Fruit fly (Drosophila melanogaster) whole organism, wandering third instar larva: ENCODE data around the gene Orct2.

ENCODE experiments used
- Abd-B ChIP-seq: fragments of >200 bp; optimal IDR thresholded peaks from 2 replicates; lab custom pipeline; 2017; ENCODE audit warnings: missing biosample characterization, missing genetic modification characterization
- CG9705 ChIP-seq: fragments of 200-800 bp; sonication (Bioruptor generic); optimal IDR thresholded peaks from 2 replicates; lab custom pipeline; 2018; ENCODE audit warnings: missing biosample characterization, mild to moderate bottlenecking, missing genetic modification characterization
- CrebA ChIP-seq: fragments of 200-800 bp; sonication (Bioruptor generic); optimal IDR thresholded peaks from 2 replicates; lab custom pipeline; 2016; ENCODE audit warnings: missing biosample characterization, mild to moderate bottlenecking, missing genetic modification characterization, borderline replicate concordance
- Dfd ChIP-seq: fragments of >200 bp; optimal IDR thresholded peaks from 2 replicates; lab custom pipeline; 2017; ENCODE audit warnings: missing biosample characterization, missing genetic modification characterization
- Dif ChIP-seq: fragments of 200-275, 200-300 bp; sonication (Bioruptor generic); optimal IDR thresholded peaks from 2 replicates; lab custom pipeline; 2018; ENCODE audit warnings: missing biosample characterization, missing genetic modification characterization; ENCODE audit not compliant: partially characterized antibody
- HLH106 ChIP-seq: fragments of 200-800 bp; optimal IDR thresholded peaks from 3 replicates; lab custom pipeline; 2019; ENCODE audit warnings: missing biosample characterization, mild to moderate bottlenecking, missing genetic modification characterization, moderate library complexity
- Hnf4 ChIP-seq: fragments of 200-800 bp; sonication (Bioruptor generic); optimal IDR thresholded peaks from 2 replicates; lab custom pipeline; 2016; ENCODE audit warnings: missing biosample characterization, mild to moderate bottlenecking, missing genetic modification characterization
- Hr78 ChIP-seq: fragments of >200 bp; optimal IDR thresholded peaks from 2 replicates; lab custom pipeline; 2017; ENCODE audit warnings: missing biosample characterization, missing genetic modification characterization
- Hr83 ChIP-seq: fragments of 200-300 bp; sonication (Bioruptor generic); optimal IDR thresholded peaks from 2 replicates; lab custom pipeline; 2016; ENCODE audit warnings: missing biosample characterization, mild to moderate bottlenecking, missing genetic modification characterization, moderate library complexity; ENCODE audit not compliant: poor library complexity, severe bottlenecking
- Jra ChIP-seq: sonication (Bioruptor generic); optimal IDR thresholded peaks from 2 replicates; lab custom pipeline; 2016; ENCODE audit warnings: missing biosample characterization, missing genetic modification characterization
- Mio ChIP-seq: sonication (Bioruptor generic); optimal IDR thresholded peaks from 2 replicates; lab custom pipeline; 2016; ENCODE audit warnings: missing biosample characterization, missing genetic modification characterization
- Myc ChIP-seq: fragments of >200 bp; optimal IDR thresholded peaks from 2 replicates; lab custom pipeline; 2017
- N ChIP-seq: fragments of >200 bp; optimal IDR thresholded peaks from 2 replicates; lab custom pipeline; 2018; ENCODE audit warnings: missing biosample characterization, missing external identifiers, missing genetic modification characterization
- OdsH ChIP-seq: fragments of 200-800 bp; sonication (Bioruptor generic); optimal IDR thresholded peaks from 2 replicates; lab custom pipeline; 2016; ENCODE audit warnings: missing biosample characterization, mild to moderate bottlenecking, missing genetic modification characterization
- Rel ChIP-seq, 2 experiments: fragments of 200-800 bp; sonication (Bioruptor generic) in 1 of 2; optimal IDR thresholded peaks; 2 replicates in 1 of 2; 3 replicates in 1 of 2; lab custom pipeline; 2016 to 2019; ENCODE audit warnings: mild to moderate bottlenecking in 2 of 2, missing biosample characterization in 2 of 2, missing genetic modification characterization in 2 of 2, moderate library complexity in 1 of 2
- Sp1 ChIP-seq: fragments of 200-800 bp; sonication (Bioruptor generic); optimal IDR thresholded peaks from 3 replicates; lab custom pipeline; 2019; ENCODE audit warnings: missing biosample characterization, mild to moderate bottlenecking, missing genetic modification characterization, moderate library complexity
- Vsx2 ChIP-seq: fragments of 200-300, 225-300 bp; sonication (Bioruptor generic); optimal IDR thresholded peaks from 2 replicates; lab custom pipeline; 2018; ENCODE audit warnings: missing biosample characterization, missing genetic modification characterization; ENCODE audit not compliant: partially characterized antibody
- br ChIP-seq: fragments of 200-800 bp; sonication (Bioruptor generic); optimal IDR thresholded peaks from 2 replicates; lab custom pipeline; 2016; ENCODE audit warnings: missing biosample characterization, missing genetic modification characterization
- brk ChIP-seq: fragments of 200-800 bp; sonication (Bioruptor generic); optimal IDR thresholded peaks from 2 replicates; lab custom pipeline; 2016; ENCODE audit warnings: missing biosample characterization, mild to moderate bottlenecking, missing genetic modification characterization
- dmrt93B ChIP-seq: fragments of 200-800 bp; sonication (Bioruptor generic); optimal IDR thresholded peaks from 2 replicates; lab custom pipeline; 2018; ENCODE audit warnings: missing biosample characterization, mild to moderate bottlenecking, missing genetic modification characterization
- dsf ChIP-seq: sonication (Bioruptor generic); optimal IDR thresholded peaks from 2 replicates; lab custom pipeline; 2016; ENCODE audit warnings: missing biosample characterization, missing genetic modification characterization, borderline replicate concordance
- ey ChIP-seq: fragments of 200-800 bp; sonication (Bioruptor generic); optimal IDR thresholded peaks from 2 replicates; lab custom pipeline; 2016; ENCODE audit warnings: missing biosample characterization, missing genetic modification characterization
- foxo ChIP-seq, 2 experiments: fragments of 200-800 bp; sonication (Bioruptor generic); optimal IDR thresholded peaks; 2 replicates in 1 of 2; 3 replicates in 1 of 2; lab custom pipeline; 2016 to 2017; ENCODE audit warnings: missing biosample characterization in 2 of 2, missing genetic modification characterization in 2 of 2
- fru ChIP-seq: fragments of 200-800 bp; sonication (Bioruptor generic); optimal IDR thresholded peaks from 3 replicates; lab custom pipeline; 2016; ENCODE audit warnings: missing biosample characterization, mild to moderate bottlenecking, missing genetic modification characterization
- h ChIP-seq: fragments of 200-800 bp; sonication (Bioruptor generic); optimal IDR thresholded peaks from 3 replicates; lab custom pipeline; 2016; ENCODE audit warnings: missing biosample characterization, mild to moderate bottlenecking, missing genetic modification characterization
- jim ChIP-seq: fragments of 175-275, 200-325 bp; sonication (Bioruptor generic); optimal IDR thresholded peaks from 2 replicates; lab custom pipeline; 2016; ENCODE audit warnings: missing biosample characterization, mild to moderate bottlenecking, missing genetic modification characterization
- lola ChIP-seq: fragments of >200 bp; optimal IDR thresholded peaks from 2 replicates; lab custom pipeline; 2017; ENCODE audit warnings: missing biosample characterization, missing genetic modification characterization
- psq ChIP-seq: fragments of 200-800 bp; sonication (Bioruptor generic); optimal IDR thresholded peaks from 3 replicates; lab custom pipeline; 2017; ENCODE audit warnings: missing biosample characterization, mild to moderate bottlenecking, missing genetic modification characterization, moderate library complexity
- rgr ChIP-seq: fragments of 200-800 bp; sonication (Bioruptor generic); optimal IDR thresholded peaks from 3 replicates; lab custom pipeline; 2016; ENCODE audit warnings: missing biosample characterization, mild to moderate bottlenecking, missing genetic modification characterization
- sage ChIP-seq: fragments of 200-800 bp; sonication (Bioruptor generic); optimal IDR thresholded peaks from 2 replicates; lab custom pipeline; 2016; ENCODE audit warnings: missing biosample characterization, mild to moderate bottlenecking, missing genetic modification characterization
- sv ChIP-seq: fragments of 200-800 bp; sonication (Bioruptor generic); optimal IDR thresholded peaks from 3 replicates; lab custom pipeline; 2016; ENCODE audit warnings: missing biosample characterization, missing genetic modification characterization
- usp ChIP-seq: fragments of >200 bp; optimal IDR thresholded peaks from 2 replicates; lab custom pipeline; 2017; ENCODE audit warnings: missing biosample characterization, missing genetic modification characterization
- woc ChIP-seq: sonication (Bioruptor generic); optimal IDR thresholded peaks from 2 replicates; lab custom pipeline; 2016; ENCODE audit warnings: missing biosample characterization, mild to moderate bottlenecking, missing genetic modification characterization

Gene Orct2

DNA sequence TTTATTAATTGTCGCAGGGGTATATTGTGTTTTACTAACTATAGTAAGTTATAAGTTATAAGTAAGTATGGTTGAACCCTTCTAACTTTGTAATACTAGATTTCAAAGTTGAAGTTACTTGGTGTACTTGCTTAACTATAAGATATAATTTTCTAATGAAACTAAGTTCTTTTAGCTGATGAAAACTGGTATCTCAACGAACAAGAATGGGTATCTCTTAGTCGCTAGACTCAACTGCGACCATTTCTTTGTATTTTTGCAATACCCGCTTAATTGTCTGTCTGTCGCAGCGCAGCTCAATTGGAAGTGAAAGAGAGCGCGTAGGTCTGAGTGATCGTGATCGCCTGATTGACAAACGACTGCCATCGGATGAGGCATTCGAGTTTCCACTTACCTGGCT is 597 bp upstream of the Orct2 start:
- TF ChIP-seq woc (peak; percentile 61), ey (GFP tag; lab: Kevin White, UChicago) (no peak), brk (GFP tag; lab: Kevin White, UChicago) (no peak), HLH106 (tag; lab: Kevin White, UChicago) (no peak), jim (no peak), dsf (GFP tag; lab: Kevin White, UChicago) (no peak), fru (GFP tag; lab: Kevin White, UChicago) (peak; percentile 21)

DNA sequence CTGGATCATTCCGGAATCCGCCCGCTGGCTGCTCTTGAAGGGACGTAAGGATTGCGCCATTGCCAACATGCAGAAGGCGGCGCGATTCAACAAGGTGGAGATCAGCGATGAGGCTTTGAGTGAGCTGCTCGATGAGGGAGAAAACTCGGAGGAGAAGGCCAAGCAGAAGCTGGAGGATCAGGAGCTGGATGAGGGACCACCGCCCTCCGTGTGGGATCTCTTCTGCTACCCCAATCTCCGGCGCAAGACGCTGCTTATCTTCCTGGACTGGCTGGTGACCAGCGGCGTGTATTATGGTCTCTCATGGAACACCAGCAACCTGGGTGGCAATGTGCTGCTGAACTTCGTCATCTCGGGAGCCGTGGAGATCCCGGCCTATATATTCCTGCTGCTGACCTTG is 1.4 kb downstream of the Orct2 start:
- TF ChIP-seq woc (no peak), OdsH (GFP tag; lab: Kevin White, UChicago) (no peak), Hr83 (GFP tag; lab: Kevin White, UChicago) (no peak), lola (GFP tag; lab: Kevin White, UChicago) (no peak), Hnf4 (GFP tag; lab: Kevin White, UChicago) (no peak), h (GFP tag; lab: Kevin White, UChicago) (no peak), brk (GFP tag; lab: Kevin White, UChicago) (no peak), N (no peak), dmrt93B (GFP tag; lab: Kevin White, UChicago) (no peak), br (GFP tag; lab: Kevin White, UChicago) (no peak), Mio (no peak), Abd-B (no peak), CrebA (GFP tag; lab: Kevin White, UChicago) (no peak)
- TF ChIP-seq, all 38 proteins: peak for 0

- TF ChIP-seq Hnf4 (GFP tag; lab: Kevin White, UChicago) (no peak), fru (GFP tag; lab: Kevin White, UChicago) (no peak), Abd-B (no peak), usp (GFP tag; lab: Kevin White, UChicago) (no peak), dmrt93B (GFP tag; lab: Kevin White, UChicago) (no peak), OdsH (GFP tag; lab: Kevin White, UChicago) (no peak), CrebA (GFP tag; lab: Kevin White, UChicago) (no peak), sage (GFP tag; lab: Kevin White, UChicago) (no peak), CG9705 (GFP tag; lab: Kevin White, UChicago) (no peak), jim (no peak)
These were observed 2.6 kb downstream of the Orct2 start for dm6 chr3R:24275463-24275862.

DNA sequence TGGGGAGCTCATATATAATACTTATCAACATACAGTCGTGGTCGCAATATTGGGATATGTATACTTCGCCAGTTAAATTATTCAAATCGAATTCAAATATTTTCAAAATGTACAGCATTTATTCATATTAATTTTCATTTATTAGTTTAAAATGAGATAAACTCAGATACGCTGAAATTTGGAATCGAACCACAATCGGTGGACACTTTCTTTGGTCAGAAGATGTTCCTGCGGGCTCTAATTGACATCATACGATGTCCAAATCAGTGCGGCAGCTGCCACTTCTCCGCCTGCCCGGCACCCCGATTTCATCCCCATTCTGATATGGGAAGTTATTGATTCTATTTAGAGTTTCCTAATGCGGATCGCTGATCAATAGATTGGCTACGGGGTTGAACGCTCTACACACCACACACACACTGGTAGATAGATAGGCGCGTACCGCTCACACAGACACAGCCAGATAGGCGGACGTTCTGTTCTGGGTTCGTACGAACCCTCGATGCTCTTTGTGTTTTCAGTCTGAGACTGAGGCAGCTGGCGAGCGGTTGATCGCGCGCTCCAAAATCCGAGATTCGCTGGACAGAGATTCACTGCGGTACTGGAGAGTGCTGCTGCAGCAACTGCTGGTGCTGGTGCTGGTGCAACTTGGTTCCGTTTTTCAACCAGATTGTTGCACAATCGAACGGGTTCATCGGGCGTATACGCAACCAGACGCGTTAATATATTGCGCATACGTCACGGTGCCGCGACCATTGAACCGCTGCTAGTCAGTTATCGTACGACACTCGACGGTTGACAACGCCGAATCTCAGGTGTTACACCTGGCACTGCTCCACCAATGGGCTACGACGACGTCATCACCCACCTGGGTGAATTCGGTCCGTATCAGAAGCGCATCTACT is 3.5 kb downstream of the Orct2 start, which contains the start of gene Orct:
TSS of gene Orct (plus strand) at position 157 of the 905 bp plus-strand sequence.
- TF ChIP-seq foxo (GFP tag; optimal IDR thresholded peaks at IDR 0.05; lab: Kevin White, UChicago): peak in 1 of 2 experiments; percentile 74
- peak; percentile 46 for TF ChIP-seq Dif (GFP tag; lab: Kevin White, UChicago)
- TF ChIP-seq Jra (GFP tag; lab: Kevin White, UChicago): peak; percentile 19
- TF ChIP-seq ey (GFP tag; lab: Kevin White, UChicago): peak; percentile 58
- peak; percentile 64 for TF ChIP-seq h (GFP tag; lab: Kevin White, UChicago)
- TF ChIP-seq Sp1 (GFP tag; lab: Kevin White, UChicago): peak; percentile 74
- peak; percentile 53 for TF ChIP-seq CG9705 (GFP tag; lab: Kevin White, UChicago)
- TF ChIP-seq rgr (GFP tag; lab: Kevin White, UChicago): peak; percentile 69
- TF ChIP-seq dsf (GFP tag; lab: Kevin White, UChicago): no peak
- no peak for TF ChIP-seq Dfd (GFP tag; lab: Kevin White, UChicago)
- peak; percentile 26 for TF ChIP-seq woc
- TF ChIP-seq Hnf4 (GFP tag; lab: Kevin White, UChicago): peak; percentile 20
- TF ChIP-seq Myc: no peak
- TF ChIP-seq usp (GFP tag; lab: Kevin White, UChicago): no peak
- peak; percentile 53 for TF ChIP-seq OdsH (GFP tag; lab: Kevin White, UChicago)
- TF ChIP-seq Hr78 (GFP tag; lab: Kevin White, UChicago): no peak
- peak; percentile 67 for TF ChIP-seq br (GFP tag; lab: Kevin White, UChicago)
- TF ChIP-seq fru (GFP tag; lab: Kevin White, UChicago): peak; percentile 76
- no peak for TF ChIP-seq Rel (GFP tag; optimal IDR thresholded peaks at IDR 0.05; lab: Kevin White, UChicago)
- TF ChIP-seq Rel (tag; optimal IDR thresholded peaks at IDR 0.05; lab: Kevin White, UChicago): peak; percentile 34
- TF ChIP-seq dmrt93B (GFP tag; lab: Kevin White, UChicago): peak; percentile 59
- no peak for TF ChIP-seq Vsx2 (GFP tag; lab: Kevin White, UChicago)
- TF ChIP-seq HLH106 (tag; lab: Kevin White, UChicago): peak; percentile 75
- peak; percentile 6 for TF ChIP-seq sv (GFP tag; lab: Kevin White, UChicago)
- TF ChIP-seq psq (GFP tag; lab: Kevin White, UChicago): peak; percentile 71
